Worm (Caenorhabditis elegans) whole organism, midembryonic: ENCODE results near the gene F54F7.14.

ENCODE experiments used
- cog-1 ChIP-seq: sonication (generic microtip); optimal IDR thresholded peaks from 2 replicates; lab custom pipeline; 2016; ENCODE audit warnings: missing genetic modification characterization, missing compliant biosample characterization
- ref-1 ChIP-seq: fragments of 200-800 bp; sonication (Bioruptor generic); conservative IDR thresholded peaks from 2 replicates; pipeline ENCODE4 v1.3.6; 2022; ENCODE audit warnings: missing genetic modification reagents, missing genetic modification characterization, missing compliant biosample characterization
- tab-1 ChIP-seq: fragments of 200-800 bp; sonication (Bioruptor generic); IDR thresholded peaks from 2 replicates; pipeline ENCODE4 v1.3.6; 2022; ENCODE audit warnings: missing genetic modification characterization, missing compliant biosample characterization

- no peak for TF ChIP-seq cog-1 (tag; lab: Kevin White, UChicago)
- TF ChIP-seq tab-1 (GFP tag; lab: Robert Waterston, UW): no peak
- TF ChIP-seq ref-1 (GFP tag; lab: Robert Waterston, UW): no peak
Observed at ce11 chrX:11818711-11819110, 32.0 kb upstream of the F54F7.14 start.
